Fruit fly (Drosophila melanogaster) S2 (cell line): ENCODE measurements around the gene CG42693.

Experiments
- CG8478 ChIP-seq: fragments of >200 bp; optimal IDR thresholded peaks from 2 replicates; lab custom pipeline; 2018
- CTCF ChIP-seq, 2 experiments: fragments of >200 bp; optimal IDR thresholded peaks; 2 replicates each; lab custom pipeline; 2018

DNA sequence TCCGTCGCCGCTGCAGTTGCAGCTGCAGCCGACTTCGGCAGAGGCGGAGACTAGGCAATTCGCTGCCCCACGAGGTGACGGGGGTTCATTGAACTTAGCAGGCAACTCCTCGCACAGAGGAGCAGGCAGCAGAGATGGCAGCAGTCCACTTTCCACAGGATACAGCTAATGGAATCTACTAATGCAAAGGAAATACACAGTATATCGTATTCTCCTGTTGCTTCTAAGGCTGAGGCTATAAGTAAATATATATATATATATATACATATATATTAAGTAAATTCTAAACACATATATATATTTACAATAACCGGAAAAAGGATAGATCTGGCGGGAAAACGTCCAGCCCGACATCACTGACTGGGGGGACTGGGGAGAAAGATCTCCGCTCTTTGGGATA, 4.8 kb downstream of the CG42693 start:
- no peak for TF ChIP-seq CTCF (optimal IDR thresholded peaks at IDR 0.05; lab: Kevin White, UChicago)
- no peak for TF ChIP-seq CG8478
